Worm (Caenorhabditis elegans) whole organism, L3 larva: ENCODE data around the gene rmd-1.

Experiments
- R02D3.7 ChIP-seq: fragments of 150-350 bp; optimal IDR thresholded peaks from 2 replicates; lab custom pipeline; 2014; ENCODE audit warnings: missing biosample characterization, missing genetic modification characterization
- ZK546.5 ChIP-seq: sonication (generic microtip); optimal IDR thresholded peaks from 2 replicates; lab custom pipeline; 2017; ENCODE audit warnings: missing biosample characterization, missing genetic modification characterization
- aly-2 ChIP-seq: fragments of 150-350 bp; optimal IDR thresholded peaks from 2 replicates; lab custom pipeline; 2014; ENCODE audit warnings: missing biosample characterization, missing genetic modification characterization
- ama-1 ChIP-seq: fragments of 150-350 bp; optimal IDR thresholded peaks from 2 replicates; lab custom pipeline; 2018
- ceh-16 ChIP-seq: sonication (generic microtip); optimal IDR thresholded peaks from 2 replicates; lab custom pipeline; 2017; ENCODE audit warnings: missing biosample characterization, missing genetic modification characterization
- ceh-28 ChIP-seq: fragments of 150-350 bp; optimal IDR thresholded peaks from 2 replicates; lab custom pipeline; 2014; ENCODE audit warnings: missing biosample characterization, missing genetic modification reagents, missing genetic modification characterization
- ceh-82 ChIP-seq: fragments of 150-350 bp; optimal IDR thresholded peaks from 2 replicates; lab custom pipeline; 2014; ENCODE audit warnings: missing biosample characterization, missing genetic modification characterization
- ceh-9 ChIP-seq: sonication (generic microtip); optimal IDR thresholded peaks from 2 replicates; lab custom pipeline; 2018; ENCODE audit warnings: missing biosample characterization, missing genetic modification characterization
- daf-12 ChIP-seq: fragments of 150-350 bp; optimal IDR thresholded peaks from 2 replicates; lab custom pipeline; 2014; ENCODE audit warnings: missing biosample characterization, missing genetic modification reagents, missing genetic modification characterization
- egl-27 ChIP-seq: sonication (generic microtip); optimal IDR thresholded peaks from 4 replicates; lab custom pipeline; 2017; ENCODE audit warnings: missing biosample characterization, missing genetic modification reagents, missing genetic modification characterization
- elt-1 ChIP-seq: fragments of 150-350 bp; optimal IDR thresholded peaks from 2 replicates; lab custom pipeline; 2014; ENCODE audit warnings: missing biosample characterization, missing genetic modification characterization
- elt-2 ChIP-seq: sonication (generic microtip); optimal IDR thresholded peaks from 2 replicates; lab custom pipeline; 2016; ENCODE audit warnings: missing genetic modification reagents, mild to moderate bottlenecking, missing genetic modification characterization, missing compliant biosample characterization
- elt-3 ChIP-seq, 3 experiments: fragments of 150-350 bp in 1 of 3; sonication (generic microtip) in 2 of 3; optimal IDR thresholded peaks; 2 replicates in 2 of 3; 4 replicates in 1 of 3; lab custom pipeline; 2014 to 2017; ENCODE audit warnings: missing biosample characterization in 3 of 3, missing genetic modification characterization in 3 of 3
- eor-1 ChIP-seq, 2 experiments: fragments of 150-350 bp; optimal IDR thresholded peaks; 2 replicates each; lab custom pipeline; 2014 to 2018; ENCODE audit warnings: missing biosample characterization in 2 of 2, missing genetic modification characterization in 2 of 2
- fkh-10 ChIP-seq: sonication (generic microtip); optimal IDR thresholded peaks from 2 replicates; lab custom pipeline; 2017; ENCODE audit warnings: missing biosample characterization, missing genetic modification reagents, missing genetic modification characterization
- fkh-2 ChIP-seq: fragments of 150-350 bp; optimal IDR thresholded peaks from 2 replicates; lab custom pipeline; 2014; ENCODE audit warnings: missing biosample characterization, missing genetic modification reagents, missing genetic modification characterization
- fos-1 ChIP-seq: fragments of 150-350 bp; optimal IDR thresholded peaks from 2 replicates; lab custom pipeline; 2014; ENCODE audit warnings: missing biosample characterization, missing genetic modification characterization
- jun-1 ChIP-seq: fragments of 150-350 bp; optimal IDR thresholded peaks from 2 replicates; lab custom pipeline; 2014; ENCODE audit warnings: missing biosample characterization, missing genetic modification reagents, missing genetic modification characterization
- lin-15B ChIP-seq: fragments of 150-350 bp; optimal IDR thresholded peaks from 2 replicates; lab custom pipeline; 2014; ENCODE audit warnings: missing biosample characterization, missing genetic modification characterization
- lin-39 ChIP-seq: fragments of 150-350 bp; optimal IDR thresholded peaks from 2 replicates; lab custom pipeline; 2018; ENCODE audit warnings: missing biosample characterization, missing genetic modification reagents, missing genetic modification characterization
- lsy-12 ChIP-seq: sonication (generic microtip); optimal IDR thresholded peaks from 2 replicates; lab custom pipeline; 2016; ENCODE audit warnings: mild to moderate bottlenecking, missing genetic modification characterization, missing compliant biosample characterization
- mdl-1 ChIP-seq: fragments of 150-350 bp; optimal IDR thresholded peaks from 2 replicates; lab custom pipeline; 2014; ENCODE audit warnings: missing biosample characterization, missing genetic modification characterization
- mml-1 ChIP-seq: fragments of 150-350 bp; sonication (generic microtip); optimal IDR thresholded peaks from 3 replicates; lab custom pipeline; 2014; ENCODE audit warnings: missing biosample characterization, missing genetic modification characterization
- nfya-1 ChIP-seq: sonication (generic microtip); optimal IDR thresholded peaks from 2 replicates; lab custom pipeline; 2017; ENCODE audit warnings: missing genetic modification characterization, mild to moderate bottlenecking, missing compliant biosample characterization, antibody characterized with exemption, moderate library complexity; ENCODE audit not compliant: insufficient read depth
- nhr-11 ChIP-seq: fragments of 150-350 bp; optimal IDR thresholded peaks from 2 replicates; lab custom pipeline; 2014; ENCODE audit warnings: missing biosample characterization, missing genetic modification characterization
- nhr-12 ChIP-seq: fragments of 150-350 bp; optimal IDR thresholded peaks from 2 replicates; lab custom pipeline; 2014; ENCODE audit warnings: missing biosample characterization, missing genetic modification characterization
- nhr-23 ChIP-seq: fragments of 150-350 bp; optimal IDR thresholded peaks from 2 replicates; lab custom pipeline; 2014; ENCODE audit warnings: missing biosample characterization, missing genetic modification reagents, missing genetic modification characterization
- nhr-237 ChIP-seq: fragments of 150-350 bp; optimal IDR thresholded peaks from 2 replicates; lab custom pipeline; 2014; ENCODE audit warnings: missing biosample characterization, missing genetic modification characterization
- nhr-25 ChIP-seq: sonication (generic microtip); optimal IDR thresholded peaks from 2 replicates; lab custom pipeline; 2017; ENCODE audit warnings: missing biosample characterization, missing genetic modification characterization
- nhr-28 ChIP-seq: fragments of 150-350 bp; optimal IDR thresholded peaks from 2 replicates; lab custom pipeline; 2014; ENCODE audit warnings: missing biosample characterization, missing genetic modification characterization
- nhr-43 ChIP-seq: sonication (generic microtip); optimal IDR thresholded peaks from 2 replicates; lab custom pipeline; 2016; ENCODE audit warnings: mild to moderate bottlenecking, missing genetic modification characterization, missing compliant biosample characterization; ENCODE audit not compliant: poor library complexity, severe bottlenecking
- nhr-67 ChIP-seq: fragments of 150-350 bp; optimal IDR thresholded peaks from 2 replicates; lab custom pipeline; 2014; ENCODE audit warnings: missing biosample characterization, missing genetic modification characterization
- nhr-76 ChIP-seq: fragments of 150-350 bp; sonication (generic microtip); optimal IDR thresholded peaks from 5 replicates; lab custom pipeline; 2014; ENCODE audit warnings: missing biosample characterization, missing genetic modification characterization
- nhr-77 ChIP-seq: fragments of 150-350 bp; optimal IDR thresholded peaks from 2 replicates; lab custom pipeline; 2014; ENCODE audit warnings: missing biosample characterization, missing genetic modification characterization
- pha-4 ChIP-seq: fragments of 150-350 bp; optimal IDR thresholded peaks from 2 replicates; lab custom pipeline; 2014; ENCODE audit warnings: missing biosample characterization, missing genetic modification reagents, missing genetic modification characterization
- pqm-1 ChIP-seq: fragments of 150-350 bp; optimal IDR thresholded peaks from 2 replicates; lab custom pipeline; 2017; ENCODE audit warnings: missing biosample characterization, missing genetic modification characterization, inconsistent platforms
- sea-2 ChIP-seq: fragments of 150-350 bp; sonication (generic microtip); optimal IDR thresholded peaks from 4 replicates; lab custom pipeline; 2014; ENCODE audit warnings: missing biosample characterization, missing genetic modification reagents, missing genetic modification characterization
- skn-1 ChIP-seq: fragments of 150-350 bp; optimal IDR thresholded peaks from 2 replicates; lab custom pipeline; 2014; ENCODE audit warnings: missing biosample characterization, missing genetic modification characterization
- snpc-4 ChIP-seq: fragments of 150-350 bp; optimal IDR thresholded peaks from 2 replicates; lab custom pipeline; 2014; ENCODE audit warnings: missing biosample characterization, missing genetic modification characterization
- tbx-2 ChIP-seq: sonication (generic microtip); optimal IDR thresholded peaks from 2 replicates; lab custom pipeline; 2016; ENCODE audit warnings: mild to moderate bottlenecking, missing genetic modification characterization, missing compliant biosample characterization
- unc-39 ChIP-seq: sonication (generic microtip); optimal IDR thresholded peaks from 4 replicates; lab custom pipeline; 2017; ENCODE audit warnings: missing biosample characterization, missing genetic modification characterization
- unc-62 ChIP-seq: fragments of 150-350 bp; sonication (generic microtip); optimal IDR thresholded peaks from 4 replicates; lab custom pipeline; 2014; ENCODE audit warnings: missing biosample characterization, missing genetic modification reagents, missing genetic modification characterization
- zag-1 ChIP-seq: fragments of 150-350 bp; optimal IDR thresholded peaks from 2 replicates; lab custom pipeline; 2014; ENCODE audit warnings: missing biosample characterization, missing genetic modification characterization
- ztf-11 ChIP-seq: fragments of 150-350 bp; optimal IDR thresholded peaks from 2 replicates; lab custom pipeline; 2014; ENCODE audit warnings: missing biosample characterization, missing genetic modification characterization
- ztf-4 ChIP-seq: fragments of 150-350 bp; optimal IDR thresholded peaks from 2 replicates; lab custom pipeline; 2014; ENCODE audit warnings: missing biosample characterization, missing genetic modification characterization

Gene rmd-1

DNA sequence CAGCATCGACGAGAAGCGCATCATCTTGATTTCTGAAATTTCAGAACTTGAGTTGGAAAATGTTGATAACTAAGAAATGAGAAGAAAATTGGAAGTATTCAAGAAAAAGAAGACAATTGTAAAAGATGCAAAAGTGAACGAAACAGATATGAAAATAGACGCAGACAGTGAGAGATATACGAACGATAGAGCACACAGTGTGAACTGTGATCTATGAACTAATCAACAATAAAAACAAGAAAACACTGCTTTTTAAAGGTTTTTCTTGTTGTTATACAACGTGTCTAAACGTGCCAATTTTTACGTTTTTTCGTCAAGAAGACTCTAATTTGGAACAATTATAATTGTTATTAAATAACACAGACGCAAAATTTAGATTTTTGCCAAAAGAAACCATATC, 6.0 kb upstream of the rmd-1 start, which contains the start of gene ech-6:
Gene ech-6 (minus strand): TSS at position 32 of the 400 bp plus-strand sequence.
- no peak for TF ChIP-seq nhr-23 (tag; lab: Kevin White, UChicago)
- TF ChIP-seq ceh-28 (tag; lab: Kevin White, UChicago) = no peak
- peak; percentile 4 for TF ChIP-seq lsy-12 (tag; lab: Kevin White, UChicago)
- no peak for TF ChIP-seq eor-1 (tag; optimal IDR thresholded peaks at IDR 0.05; lab: Kevin White, UChicago)
- TF ChIP-seq nhr-43 (tag; lab: Kevin White, UChicago) = peak; percentile 70
- no peak for TF ChIP-seq lin-15B (tag; lab: Kevin White, UChicago)
- TF ChIP-seq R02D3.7 (tag; lab: Kevin White, UChicago) = no peak
- TF ChIP-seq ztf-4 (tag; lab: Kevin White, UChicago) = no peak
- TF ChIP-seq nhr-67 (tag; lab: Kevin White, UChicago) = no peak
- no peak for TF ChIP-seq fos-1
- no peak for TF ChIP-seq fkh-10 (GFP tag; lab: Kevin White, UChicago)
- no peak for TF ChIP-seq sea-2 (GFP tag; lab: Kevin White, UChicago)
- TF ChIP-seq nhr-76 (tag; lab: Kevin White, UChicago) = no peak
- TF ChIP-seq ceh-9 (tag; lab: Kevin White, UChicago) = no peak
- TF ChIP-seq ama-1 (lab: Kevin White, UChicago) = peak; percentile 7
- TF ChIP-seq elt-1 = no peak
- TF ChIP-seq mml-1 (tag; lab: Kevin White, UChicago) = no peak
- no peak for TF ChIP-seq elt-3 (tag; optimal IDR thresholded peaks at IDR 0.05; lab: Kevin White, UChicago)
- TF ChIP-seq lin-39 = no peak
- peak; percentile 65 for TF ChIP-seq pha-4 (tag; lab: Kevin White, UChicago)
- TF ChIP-seq egl-27 (tag; lab: Kevin White, UChicago) = no peak
- peak; percentile 35 for TF ChIP-seq pqm-1 (tag; lab: Kevin White, UChicago)
- peak; percentile 40 for TF ChIP-seq elt-2 (tag; lab: Kevin White, UChicago)
- no peak for TF ChIP-seq nhr-28 (tag; lab: Kevin White, UChicago)
- no peak for TF ChIP-seq unc-39 (tag; lab: Kevin White, UChicago)
- no peak for TF ChIP-seq nhr-237 (tag; lab: Kevin White, UChicago)
- no peak for TF ChIP-seq tbx-2 (tag; lab: Kevin White, UChicago)
- no peak for TF ChIP-seq mdl-1 (tag; lab: Kevin White, UChicago)
- TF ChIP-seq ztf-11 (tag; lab: Kevin White, UChicago) = no peak
- TF ChIP-seq ceh-16 (tag; lab: Kevin White, UChicago) = no peak
- TF ChIP-seq nhr-77 (tag; lab: Kevin White, UChicago) = no peak
- TF ChIP-seq nhr-11 (tag; lab: Kevin White, UChicago) = no peak
- no peak for TF ChIP-seq daf-12 (tag; lab: Kevin White, UChicago)
- peak; percentile 20 for TF ChIP-seq nfya-1
- no peak for TF ChIP-seq aly-2 (tag; lab: Kevin White, UChicago)
- TF ChIP-seq fkh-2 (tag; lab: Kevin White, UChicago) = no peak
- TF ChIP-seq nhr-25 (tag; lab: Kevin White, UChicago) = no peak
- TF ChIP-seq jun-1 = no peak
- no peak for TF ChIP-seq nhr-12 (tag; lab: Kevin White, UChicago)
- no peak for TF ChIP-seq ceh-82 (tag; lab: Kevin White, UChicago)
- no peak for TF ChIP-seq snpc-4 (tag; lab: Kevin White, UChicago)
- TF ChIP-seq ZK546.5 (tag; lab: Kevin White, UChicago) = no peak
- TF ChIP-seq skn-1 = no peak
- no peak for TF ChIP-seq unc-62
- no peak for TF ChIP-seq zag-1

DNA sequence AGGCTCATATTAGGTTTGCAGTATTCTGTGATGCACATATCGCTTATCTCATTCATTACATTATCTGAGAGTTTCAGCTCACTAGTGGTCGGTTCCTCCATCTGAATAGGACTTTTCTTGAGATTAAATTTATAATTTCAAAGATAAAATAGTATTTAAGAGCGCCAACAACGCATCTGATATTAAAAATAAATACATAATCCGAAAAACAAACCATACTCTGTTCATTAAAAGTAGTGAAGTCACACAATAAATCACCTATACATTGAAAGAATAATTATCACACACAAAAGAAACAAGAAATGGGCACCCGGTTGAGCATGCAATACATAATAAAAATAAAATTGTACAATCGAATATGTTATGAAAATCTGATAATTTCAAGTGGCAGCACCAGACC, 1.5 kb upstream of the rmd-1 start, which contains the start of gene vps-53:
Gene vps-53 (minus strand): TSS at position 101 of the 400 bp plus-strand sequence.
- no peak for TF ChIP-seq pha-4 (tag; lab: Kevin White, UChicago)
- no peak for TF ChIP-seq ama-1 (lab: Kevin White, UChicago)
- no peak for TF ChIP-seq jun-1
